Worm (Caenorhabditis elegans): Measurements from ENCODE around the gene srlf-12.

Gene srlf-12

ce11 chrIV:10913081-10913480 is 21.2 kb upstream of the srlf-12 start, which contains the start of gene ZK593.2:
Gene ZK593.2 (plus strand): TSS chrIV:10913381.
- TF ChIP-seq bed-3 (GFP tag; optimal IDR thresholded peaks at IDR 0.05) (no peak), ztf-11 (tag; optimal IDR thresholded peaks at IDR 0.05) (no peak), elt-3 (tag; optimal IDR thresholded peaks at IDR 0.05) (no peak)

ce11 chrIV:10909708-10910107 is 17.8 kb upstream of the srlf-12 start, which contains the start of gene pyk-2:
Gene pyk-2 (plus strand): TSS chrIV:10909913.
- no peak for TF ChIP-seq tbx-8 (GFP tag; optimal IDR thresholded peaks at IDR 0.05)
- TF ChIP-seq mab-5 (tag; optimal IDR thresholded peaks at IDR 0.05): no peak
- TF ChIP-seq mep-1 (tag; optimal IDR thresholded peaks at IDR 0.05): no peak
- no peak for TF ChIP-seq flh-1 (GFP tag; optimal IDR thresholded peaks at IDR 0.05)
- TF ChIP-seq nhr-2 (tag; optimal IDR thresholded peaks at IDR 0.05): no peak
- TF ChIP-seq drap-1 (GFP tag; optimal IDR thresholded peaks at IDR 0.05): no peak
- TF ChIP-seq elt-1 (tag; optimal IDR thresholded peaks at IDR 0.05; ENCODE audit: borderline replicate concordance, insufficient read depth): no peak
- TF ChIP-seq bed-3 (GFP tag; optimal IDR thresholded peaks at IDR 0.05): no peak
- no peak for TF ChIP-seq unc-39 (tag; optimal IDR thresholded peaks at IDR 0.05)
- TF ChIP-seq elt-3 (tag; optimal IDR thresholded peaks at IDR 0.05): no peak
- TF ChIP-seq blmp-1 (tag; optimal IDR thresholded peaks at IDR 0.05): no peak

ce11 chrIV:10909206-10909605 is 17.3 kb upstream of the srlf-12 start, which contains the start of gene ZK596.2:
Gene ZK596.2 (minus strand): TSS chrIV:10909306.
- TF ChIP-seq sptf-1 (tag; optimal IDR thresholded peaks at IDR 0.05): no peak
- TF ChIP-seq tbx-8 (GFP tag; optimal IDR thresholded peaks at IDR 0.05): no peak

ce11 chrIV:10904282-10904681 is 12.4 kb upstream of the srlf-12 start, which contains the start of gene ZK596.3:
Gene ZK596.3 (minus strand): TSS chrIV:10904382.
- TF ChIP-seq lin-13 (tag; optimal IDR thresholded peaks at IDR 0.05) (no peak), mls-2 (tag; optimal IDR thresholded peaks at IDR 0.05) (no peak), nhr-76 (tag; optimal IDR thresholded peaks at IDR 0.05) (no peak), nhr-12 (tag; optimal IDR thresholded peaks at IDR 0.05) (no peak), tbx-8 (GFP tag; optimal IDR thresholded peaks at IDR 0.05) (no peak), M03D4.4 (tag; optimal IDR thresholded peaks at IDR 0.05) (no peak), flh-1 (GFP tag; optimal IDR thresholded peaks at IDR 0.05) (no peak), nhr-2 (tag; optimal IDR thresholded peaks at IDR 0.05) (no peak)

ce11 chrIV:10902476-10902875 is 10.6 kb upstream of the srlf-12 start:
- TF ChIP-seq snpc-4 (tag; optimal IDR thresholded peaks at IDR 0.05) (no peak), mep-1 (tag; optimal IDR thresholded peaks at IDR 0.05) (no peak), elt-1 (tag; optimal IDR thresholded peaks at IDR 0.05; ENCODE audit: borderline replicate concordance, insufficient read depth) (no peak), lin-13 (tag; optimal IDR thresholded peaks at IDR 0.05) (no peak), nhr-28 (tag; optimal IDR thresholded peaks at IDR 0.05) (no peak)

- no peak for TF ChIP-seq cnd-1 (tag; optimal IDR thresholded peaks at IDR 0.05)
- TF ChIP-seq unc-62 (GFP tag; optimal IDR thresholded peaks at IDR 0.05): no peak
- no peak for TF ChIP-seq lin-13 (tag; optimal IDR thresholded peaks at IDR 0.05)
- no peak for TF ChIP-seq ztf-11 (tag; optimal IDR thresholded peaks at IDR 0.05)
- TF ChIP-seq ham-2 (GFP tag; optimal IDR thresholded peaks at IDR 0.05): no peak
- no peak for TF ChIP-seq mep-1 (tag; optimal IDR thresholded peaks at IDR 0.05)
- TF ChIP-seq nhr-76 (tag; optimal IDR thresholded peaks at IDR 0.05): no peak
- no peak for TF ChIP-seq drap-1 (GFP tag; optimal IDR thresholded peaks at IDR 0.05)
- TF ChIP-seq unc-39 (tag; optimal IDR thresholded peaks at IDR 0.05): no peak
- TF ChIP-seq flh-1 (GFP tag; optimal IDR thresholded peaks at IDR 0.05): no peak
- no peak for TF ChIP-seq pha-4 (tag; optimal IDR thresholded peaks at IDR 0.05)
- no peak for TF ChIP-seq ceh-39 (tag; optimal IDR thresholded peaks at IDR 0.05)
- no peak for TF ChIP-seq ces-1 (GFP tag; optimal IDR thresholded peaks at IDR 0.05)
- no peak for TF ChIP-seq bed-3 (GFP tag; optimal IDR thresholded peaks at IDR 0.05)
- no peak for TF ChIP-seq sem-2 (GFP tag; optimal IDR thresholded peaks at IDR 0.05)
- no peak for TF ChIP-seq elt-3 (tag; optimal IDR thresholded peaks at IDR 0.05)
- no peak for TF ChIP-seq mab-5 (tag; optimal IDR thresholded peaks at IDR 0.05)
- no peak for TF ChIP-seq zip-8 (tag; optimal IDR thresholded peaks at IDR 0.05)
Measured at ce11 chrIV:10900083-10900482, 8.2 kb upstream of the srlf-12 start, which contains the start of gene srlf-30. Gene srlf-30 (plus strand): TSS chrIV:10900383.

- TF ChIP-seq zip-8 (tag; optimal IDR thresholded peaks at IDR 0.05) (no peak), pha-4 (tag; optimal IDR thresholded peaks at IDR 0.05) (no peak), unc-120 (tag; optimal IDR thresholded peaks at IDR 0.05; ENCODE audit: poor library complexity, severe bottlenecking) (no peak), unc-62 (GFP tag; optimal IDR thresholded peaks at IDR 0.05) (no peak), mls-2 (tag; optimal IDR thresholded peaks at IDR 0.05) (no peak)
Measured at ce11 chrIV:10899091-10899490, 7.2 kb upstream of the srlf-12 start, which contains the start of the genes F13E9.9 and F13E9.19. Gene F13E9.9 (minus strand): TSS chrIV:10899191. Gene F13E9.19 (plus strand): TSS chrIV:10899406.

Measured in whole organism, mixed stage, embryonic.